Worm (Caenorhabditis elegans) whole organism, late embryonic: Measurements from ENCODE around the gene fbxa-11.

Experiments used
- C08G9.2 ChIP-seq: sonication (generic microtip); optimal IDR thresholded peaks from 2 replicates; lab custom pipeline; 2016; ENCODE audit warnings: mild to moderate bottlenecking, missing genetic modification characterization, moderate library complexity, missing compliant biosample characterization
- T23F11.4 ChIP-seq: fragments of 200-800 bp; sonication (Bioruptor generic); optimal IDR thresholded peaks from 2 replicates; lab custom pipeline; 2018; ENCODE audit warnings: mild to moderate bottlenecking, missing genetic modification characterization, missing compliant biosample characterization
- ceh-19 ChIP-seq: fragments of 200-800 bp; sonication (Bioruptor generic); optimal IDR thresholded peaks from 2 replicates; lab custom pipeline; 2018; ENCODE audit warnings: mild to moderate bottlenecking, missing genetic modification characterization, missing compliant biosample characterization
- ceh-30 ChIP-seq: fragments of 150-350 bp; optimal IDR thresholded peaks from 2 replicates; lab custom pipeline; 2014; ENCODE audit warnings: missing biosample characterization, missing genetic modification characterization
- sox-2 ChIP-seq: fragments of 200-800 bp; sonication (Bioruptor generic); IDR thresholded peaks from 2 replicates; pipeline ENCODE4 v1.3.6; 2022; ENCODE audit warnings: missing genetic modification reagents, missing genetic modification characterization, missing compliant biosample characterization

DNA sequence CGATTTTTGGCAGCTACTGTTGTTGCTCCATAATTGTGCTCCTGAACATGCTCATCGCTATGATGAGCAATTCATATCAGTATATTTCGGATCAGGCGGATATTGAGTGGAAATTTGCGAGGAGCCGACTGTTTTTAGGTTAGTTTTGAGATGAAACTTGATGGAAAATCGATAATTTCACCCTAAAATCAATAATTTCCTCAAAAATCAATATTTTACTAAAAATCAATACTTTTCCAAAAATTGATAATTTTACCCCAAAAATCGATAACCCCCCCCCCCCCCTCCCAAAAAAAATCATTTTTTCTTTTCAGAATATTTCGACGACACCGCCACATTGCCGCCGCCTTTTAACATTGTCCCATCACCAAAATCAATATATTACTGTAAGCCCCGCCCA, 48.2 kb downstream of the fbxa-11 start:
- TF ChIP-seq ceh-19 (GFP tag; lab: Kevin White, UChicago) (no peak), T23F11.4 (GFP tag; lab: Kevin White, UChicago) (no peak), sox-2 (GFP tag; lab: Robert Waterston, UW) (no peak), C08G9.2 (tag; lab: Kevin White, UChicago) (no peak), ceh-30 (no peak)
